Worm (Caenorhabditis elegans) whole organism, midembryonic: Measurements from ENCODE around the gene wdr-83.

Experiments used
- T22C8.4 ChIP-seq: fragments of 200-800 bp; sonication (Bioruptor generic); IDR thresholded peaks from 2 replicates; pipeline ENCODE4 v1.3.6; 2022; ENCODE audit warnings: missing genetic modification characterization, missing compliant biosample characterization
- cog-1 ChIP-seq: sonication (generic microtip); optimal IDR thresholded peaks from 2 replicates; lab custom pipeline; 2016; ENCODE audit warnings: missing genetic modification characterization, missing compliant biosample characterization
- flt-1 ChIP-seq: fragments of 200-800 bp; sonication (Bioruptor generic); IDR thresholded peaks from 2 replicates; pipeline ENCODE4 v1.3.6; 2022; ENCODE audit warnings: missing genetic modification characterization, missing compliant biosample characterization
- klf-2 ChIP-seq: fragments of 200-800 bp; sonication (Bioruptor generic); conservative IDR thresholded peaks from 2 replicates; pipeline ENCODE4 v1.3.6; 2022; ENCODE audit warnings: missing genetic modification reagents, missing genetic modification characterization, missing compliant biosample characterization
- med-1 ChIP-seq: sonication (generic microtip); optimal IDR thresholded peaks from 2 replicates; lab custom pipeline; 2017; ENCODE audit warnings: missing genetic modification characterization, mild to moderate bottlenecking, missing compliant biosample characterization, antibody characterized with exemption, missing genetic modification reagents; ENCODE audit not compliant: insufficient read depth
- ref-1 ChIP-seq: fragments of 200-800 bp; sonication (Bioruptor generic); conservative IDR thresholded peaks from 2 replicates; pipeline ENCODE4 v1.3.6; 2022; ENCODE audit warnings: missing genetic modification reagents, missing genetic modification characterization, missing compliant biosample characterization
- tab-1 ChIP-seq: fragments of 200-800 bp; sonication (Bioruptor generic); IDR thresholded peaks from 2 replicates; pipeline ENCODE4 v1.3.6; 2022; ENCODE audit warnings: missing genetic modification characterization, missing compliant biosample characterization
- ztf-23 ChIP-seq: fragments of 200-800 bp; sonication (Bioruptor generic); IDR thresholded peaks from 2 replicates; pipeline ENCODE4 v1.3.6; 2022; ENCODE audit warnings: missing genetic modification reagents, missing genetic modification characterization, missing compliant biosample characterization
- ztf-29 ChIP-seq: fragments of 200-800 bp; sonication (Bioruptor generic); IDR thresholded peaks from 2 replicates; pipeline ENCODE4 v1.3.6; 2022; ENCODE audit warnings: missing genetic modification reagents, missing genetic modification characterization, missing compliant biosample characterization

wdr-83 gene

ce11 chrII:5020513-5021081 lies 10.9 kb downstream of the wdr-83 start:
- TF ChIP-seq klf-2 (GFP tag; lab: Robert Waterston, UW) = no peak
- TF ChIP-seq ztf-23 (GFP tag; lab: Robert Waterston, UW) = no peak
- no peak for TF ChIP-seq tab-1 (GFP tag; lab: Robert Waterston, UW)
- no peak for TF ChIP-seq flt-1 (GFP tag; lab: Robert Waterston, UW)
- TF ChIP-seq ref-1 = no peak
- no peak for TF ChIP-seq ztf-29 (GFP tag; lab: Robert Waterston, UW)
- no peak for TF ChIP-seq T22C8.4 (GFP tag; lab: Robert Waterston, UW)
- no peak for TF ChIP-seq med-1 (GFP tag; lab: Kevin White, UChicago)
- TF ChIP-seq cog-1 (tag; lab: Kevin White, UChicago) = no peak

DNA sequence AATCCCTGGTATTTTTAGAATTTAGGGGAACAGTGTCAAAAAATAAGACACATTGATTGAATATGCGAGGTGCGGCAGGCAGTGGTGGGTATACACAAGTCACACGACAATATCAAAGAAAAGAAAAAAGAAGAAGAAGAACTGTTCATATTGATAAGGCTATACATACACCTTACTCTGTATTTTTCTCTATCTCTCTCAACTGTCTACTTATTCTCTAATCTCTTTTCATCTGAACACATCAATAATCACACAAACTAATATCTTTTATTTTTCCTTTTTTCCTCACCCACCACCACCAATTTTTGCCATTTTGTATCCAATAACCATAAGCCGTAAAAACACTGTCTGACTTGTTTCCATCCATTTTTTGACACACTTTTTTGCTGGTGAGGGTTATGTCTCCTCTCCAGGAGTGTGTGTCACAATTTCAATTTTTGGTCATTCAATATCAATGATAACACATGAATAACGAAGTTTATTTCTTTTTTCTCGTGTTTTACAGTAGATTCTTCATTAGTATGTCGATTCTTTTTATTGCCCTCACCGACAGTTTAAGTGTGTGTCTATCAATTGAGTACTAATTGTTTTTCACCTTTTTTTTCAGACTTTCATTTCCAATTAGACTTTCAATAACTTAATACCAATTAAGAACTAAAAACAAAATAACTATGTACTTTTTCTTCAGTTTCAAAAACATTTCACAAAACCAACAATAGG lies 12.0 kb downstream of the wdr-83 start:
- TF ChIP-seq ztf-23 (GFP tag; lab: Robert Waterston, UW) (no peak), klf-2 (GFP tag; lab: Robert Waterston, UW) (no peak), T22C8.4 (GFP tag; lab: Robert Waterston, UW) (no peak), cog-1 (tag; lab: Kevin White, UChicago) (no peak), tab-1 (GFP tag; lab: Robert Waterston, UW) (no peak), med-1 (GFP tag; lab: Kevin White, UChicago) (no peak), ref-1 (no peak), ztf-29 (GFP tag; lab: Robert Waterston, UW) (no peak), flt-1 (GFP tag; lab: Robert Waterston, UW) (no peak)

- TF ChIP-seq T22C8.4 (GFP tag; lab: Robert Waterston, UW) (no peak), klf-2 (GFP tag; lab: Robert Waterston, UW) (no peak), ztf-23 (GFP tag; lab: Robert Waterston, UW) (no peak), tab-1 (GFP tag; lab: Robert Waterston, UW) (no peak), ztf-29 (GFP tag; lab: Robert Waterston, UW) (no peak), flt-1 (GFP tag; lab: Robert Waterston, UW) (no peak), ref-1 (no peak), cog-1 (tag; lab: Kevin White, UChicago) (no peak), med-1 (GFP tag; lab: Kevin White, UChicago) (no peak)
Measured at ce11 chrII:5018578-5018977, 12.9 kb downstream of the wdr-83 start.

DNA sequence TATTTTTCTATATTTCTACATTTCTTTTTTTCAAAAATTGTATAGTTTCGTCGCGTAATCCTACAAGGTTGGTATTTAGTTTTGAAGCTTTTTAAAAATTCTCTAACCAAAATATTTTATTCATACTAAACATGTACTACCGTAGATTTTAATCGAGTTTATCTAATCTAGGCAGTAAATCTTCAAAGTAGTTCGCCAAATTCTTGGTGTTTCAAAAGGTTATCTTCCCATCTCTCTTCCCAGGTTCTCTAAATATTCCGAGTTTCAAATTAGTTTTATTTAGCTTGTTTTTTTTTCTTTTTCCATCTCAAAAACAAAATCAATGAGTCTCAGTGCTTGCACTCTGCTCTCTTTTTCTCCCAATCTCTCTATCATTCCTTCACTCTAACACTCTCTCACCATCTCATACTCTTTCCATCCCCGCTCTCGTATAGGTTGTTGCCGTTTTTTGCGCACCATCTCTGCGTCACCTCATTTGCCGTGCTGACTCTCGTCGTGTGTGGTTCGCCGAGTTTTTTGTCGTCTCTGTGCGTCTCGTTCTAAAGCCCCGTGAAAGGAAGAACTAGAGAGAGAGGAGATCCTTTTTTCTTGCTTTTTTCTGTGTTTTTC lies 14.4 kb downstream of the wdr-83 start:
- TF ChIP-seq cog-1 (tag; lab: Kevin White, UChicago) (no peak), med-1 (GFP tag; lab: Kevin White, UChicago) (no peak), ref-1 (no peak), ztf-23 (GFP tag; lab: Robert Waterston, UW) (no peak), tab-1 (GFP tag; lab: Robert Waterston, UW) (no peak), ztf-29 (GFP tag; lab: Robert Waterston, UW) (0 out of 2 replicates have a peak, but pooled peaks have one; percentile 19), klf-2 (GFP tag; lab: Robert Waterston, UW) (no peak)

ce11 chrII:5016144-5016543 lies 15.4 kb downstream of the wdr-83 start:
- TF ChIP-seq klf-2 (GFP tag; lab: Robert Waterston, UW) (no peak), tab-1 (GFP tag; lab: Robert Waterston, UW) (no peak), med-1 (GFP tag; lab: Kevin White, UChicago) (no peak), cog-1 (tag; lab: Kevin White, UChicago) (no peak), ztf-29 (GFP tag; lab: Robert Waterston, UW) (no peak)

DNA sequence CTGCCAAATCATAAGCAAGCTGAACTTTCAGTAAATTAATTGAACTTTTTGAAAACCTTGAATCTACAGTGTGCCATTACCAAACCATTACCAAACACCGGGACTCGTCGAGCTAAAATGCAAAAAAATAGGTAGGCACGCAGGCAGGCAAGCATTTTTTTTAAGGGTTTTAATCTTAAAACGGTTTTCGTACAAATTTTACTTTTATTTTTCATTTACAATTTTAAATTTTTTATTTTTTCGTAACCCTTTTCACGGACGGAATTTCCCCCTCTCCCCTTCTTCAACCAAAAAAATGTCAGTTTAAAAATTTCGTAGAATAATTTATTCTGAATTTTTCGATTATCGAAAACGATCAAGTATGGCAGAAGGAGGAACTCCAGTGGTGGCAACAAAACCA lies 17.1 kb downstream of the wdr-83 start, which contains the start of gene F59A6.2:
Gene F59A6.2, plus strand, starts transcription at position 301 of the 400 bp plus-strand sequence.
- TF ChIP-seq tab-1 (GFP tag; lab: Robert Waterston, UW) (no peak), ztf-29 (GFP tag; lab: Robert Waterston, UW) (no peak), flt-1 (GFP tag; lab: Robert Waterston, UW) (no peak), cog-1 (tag; lab: Kevin White, UChicago) (no peak), ztf-23 (GFP tag; lab: Robert Waterston, UW) (no peak), T22C8.4 (GFP tag; lab: Robert Waterston, UW) (no peak), med-1 (GFP tag; lab: Kevin White, UChicago) (no peak), klf-2 (GFP tag; lab: Robert Waterston, UW) (no peak), ref-1 (no peak)

DNA sequence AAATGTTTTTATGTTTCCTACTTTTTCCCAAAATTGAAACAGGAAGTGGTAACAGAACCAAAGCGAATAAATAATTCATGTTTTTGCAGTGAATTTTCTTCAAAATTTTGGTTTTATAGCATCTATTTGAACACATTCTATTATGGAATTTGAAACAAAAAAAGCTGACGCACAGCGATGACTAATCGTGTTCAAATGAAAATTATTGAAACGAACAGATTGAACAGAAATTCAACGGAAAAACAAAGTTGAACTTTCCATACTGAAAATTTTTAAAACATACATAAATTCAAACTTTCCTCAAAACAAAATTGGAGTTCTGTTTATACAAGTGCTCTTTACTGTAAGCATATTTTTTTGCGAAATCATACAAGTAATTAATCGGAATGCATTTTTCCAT lies 19.5 kb downstream of the wdr-83 start, which contains the start of gene F59A6.12:
Gene F59A6.12, minus strand, starts transcription at position 101 of the 400 bp plus-strand sequence.
- TF ChIP-seq cog-1 (tag; lab: Kevin White, UChicago) (no peak), ztf-23 (GFP tag; lab: Robert Waterston, UW) (no peak), T22C8.4 (GFP tag; lab: Robert Waterston, UW) (no peak), tab-1 (GFP tag; lab: Robert Waterston, UW) (no peak), flt-1 (GFP tag; lab: Robert Waterston, UW) (no peak), med-1 (GFP tag; lab: Kevin White, UChicago) (no peak)

DNA sequence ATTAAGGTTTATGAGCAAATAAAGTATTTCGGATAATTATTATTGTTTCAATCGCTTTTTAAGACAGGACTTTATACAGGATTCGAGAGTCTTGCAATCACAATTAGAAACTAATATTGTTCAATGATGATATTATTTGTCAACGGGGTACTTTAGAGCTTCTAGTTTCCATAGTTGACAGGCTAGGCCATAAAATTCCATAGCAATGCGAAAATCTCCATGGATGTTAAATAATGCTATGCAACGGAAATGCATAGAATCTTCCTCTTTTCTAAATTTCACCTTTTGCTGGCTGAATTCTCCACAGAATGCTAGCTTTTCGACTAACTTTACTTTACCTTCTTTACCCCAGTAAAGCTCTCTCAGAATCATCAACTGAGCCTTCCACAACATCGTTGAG lies 23.5 kb downstream of the wdr-83 start, which contains the start of gene F59A6.3:
Gene F59A6.3, plus strand, starts transcription at position 301 of the 400 bp plus-strand sequence.
- TF ChIP-seq tab-1 (GFP tag; lab: Robert Waterston, UW) = no peak
- no peak for TF ChIP-seq klf-2 (GFP tag; lab: Robert Waterston, UW)
- no peak for TF ChIP-seq ztf-29 (GFP tag; lab: Robert Waterston, UW)

- TF ChIP-seq ref-1 (no peak), klf-2 (GFP tag; lab: Robert Waterston, UW) (no peak), T22C8.4 (GFP tag; lab: Robert Waterston, UW) (no peak), flt-1 (GFP tag; lab: Robert Waterston, UW) (no peak), cog-1 (tag; lab: Kevin White, UChicago) (no peak), ztf-23 (GFP tag; lab: Robert Waterston, UW) (no peak), tab-1 (GFP tag; lab: Robert Waterston, UW) (no peak), med-1 (GFP tag; lab: Kevin White, UChicago) (no peak), ztf-29 (GFP tag; lab: Robert Waterston, UW) (no peak)
Measured at ce11 chrII:5004781-5005180, 26.7 kb downstream of the wdr-83 start, which contains the start of gene F59A6.4. F59A6.4 (plus strand) TSS chrII:5005081.
